Fruit fly (Drosophila melanogaster): ENCODE measurements around the gene CG6244.

Gene CG6244

DNA sequence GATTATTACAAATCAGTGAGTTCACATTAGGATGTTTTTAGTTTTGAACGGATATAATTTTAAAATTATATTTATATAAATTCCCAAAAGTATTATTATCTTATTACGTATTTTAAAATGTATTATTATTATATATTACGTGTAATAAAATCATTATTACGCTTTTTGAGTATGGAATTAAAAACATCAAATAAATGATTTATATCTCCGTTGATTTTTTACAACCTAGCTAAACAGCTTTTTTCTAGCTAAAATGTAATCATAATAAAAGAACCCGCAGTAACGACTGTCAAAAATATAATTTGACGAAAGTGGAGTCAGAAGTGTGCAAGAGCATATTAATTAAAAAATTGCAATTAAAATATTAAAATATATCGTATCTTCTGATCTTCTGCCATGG lies at the start of gene CG6244:
CG6244 (plus strand) TSS at position 301 of the 400 bp plus-strand sequence.
- TF ChIP-seq CG8319 (GFP tag; optimal IDR thresholded peaks at IDR 0.05) (no peak), Sox15 (GFP tag; optimal IDR thresholded peaks at IDR 0.05) (no peak), vri (GFP tag; optimal IDR thresholded peaks at IDR 0.05) (no peak), CG9139 (GFP tag; optimal IDR thresholded peaks at IDR 0.05) (no peak), CG3032 (tag; optimal IDR thresholded peaks at IDR 0.05) (no peak), net (GFP tag; optimal IDR thresholded peaks at IDR 0.05) (no peak), CG6276 (GFP tag; optimal IDR thresholded peaks at IDR 0.05) (no peak), CG32006 (GFP tag; optimal IDR thresholded peaks at IDR 0.05) (no peak), CG34406 (GFP tag; optimal IDR thresholded peaks at IDR 0.05) (no peak), Ets96B (tag; optimal IDR thresholded peaks at IDR 0.05) (no peak), Gug (GFP tag; IDR thresholded peaks at IDR 0.05) (no peak), esn (GFP tag; optimal IDR thresholded peaks at IDR 0.05) (no peak)

DNA sequence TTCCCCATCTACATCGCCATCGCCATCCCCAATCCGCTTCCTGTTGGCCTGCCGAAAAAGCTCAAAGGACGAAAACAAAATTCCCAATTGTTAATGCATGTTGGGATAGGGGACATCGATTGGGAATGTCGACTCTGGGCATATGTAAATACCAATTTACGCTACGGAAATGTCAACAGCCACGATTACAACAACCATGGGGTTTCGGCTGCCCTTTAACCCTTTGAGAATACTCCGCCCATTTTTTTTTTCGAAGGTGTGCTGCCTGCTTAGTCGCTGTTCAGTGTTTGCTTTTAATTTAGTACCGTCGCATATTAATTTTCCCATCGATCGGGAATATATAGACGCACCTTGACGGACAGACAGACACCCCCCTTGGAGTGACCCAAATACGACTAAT lies 49.5 kb upstream of the CG6244 start:
- TF ChIP-seq CG11762 (GFP tag; optimal IDR thresholded peaks at IDR 0.05; ENCODE audit: insufficient read depth) (no peak), Smox (GFP tag; optimal IDR thresholded peaks at IDR 0.05) (no peak), fkh (GFP tag; optimal IDR thresholded peaks at IDR 0.05) (peak; percentile 6), CG31627 (GFP tag; optimal IDR thresholded peaks at IDR 0.05) (no peak), CG16779 (tag; optimal IDR thresholded peaks at IDR 0.05) (no peak), Gug (GFP tag; IDR thresholded peaks at IDR 0.05) (no peak), CG11902 (GFP tag; optimal IDR thresholded peaks at IDR 0.05) (no peak)

DNA sequence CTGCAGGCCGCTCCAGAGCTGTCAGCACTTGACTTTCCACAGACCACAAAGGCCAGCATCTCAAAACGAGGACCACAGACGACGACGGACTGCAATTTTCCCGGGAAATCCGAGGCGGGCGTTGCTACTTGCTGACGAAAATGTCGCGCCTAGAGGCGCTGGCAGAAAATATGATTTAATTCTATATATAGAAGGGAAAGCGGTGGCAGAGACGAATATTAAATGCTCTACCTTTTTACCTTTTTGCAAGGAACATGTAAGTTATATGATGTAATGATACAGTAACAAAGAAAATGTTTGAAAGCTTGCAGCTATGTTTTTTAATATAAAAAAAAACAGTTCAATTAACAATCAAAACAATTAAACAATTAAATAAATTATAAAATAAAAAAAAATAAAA lies 47.7 kb upstream of the CG6244 start:
- peak; percentile 43 for TF ChIP-seq svp (GFP tag)
- TF ChIP-seq CG15336 (GFP tag; IDR thresholded peaks at IDR 0.05), result no peak
- no peak for TF ChIP-seq Eip78C (GFP tag)
- no peak for TF ChIP-seq CG11762 (GFP tag; optimal IDR thresholded peaks at IDR 0.05; ENCODE audit: insufficient read depth)
- TF ChIP-seq Hr4 (GFP tag; optimal IDR thresholded peaks at IDR 0.05), result no peak
- 0 out of 3 replicates have a peak, but pooled peaks have one; percentile 9 for TF ChIP-seq CG6163 (GFP tag; IDR thresholded peaks at IDR 0.05)
- no peak for TF ChIP-seq eg (GFP tag; IDR thresholded peaks at IDR 0.05)
- no peak for TF ChIP-seq CG11902 (GFP tag; optimal IDR thresholded peaks at IDR 0.05)
- no peak for TF ChIP-seq Gug (GFP tag; IDR thresholded peaks at IDR 0.05)
- TF ChIP-seq Eip75B (GFP tag; optimal IDR thresholded peaks at IDR 0.05), result no peak
- no peak for TF ChIP-seq CG3032 (tag; optimal IDR thresholded peaks at IDR 0.05)

DNA sequence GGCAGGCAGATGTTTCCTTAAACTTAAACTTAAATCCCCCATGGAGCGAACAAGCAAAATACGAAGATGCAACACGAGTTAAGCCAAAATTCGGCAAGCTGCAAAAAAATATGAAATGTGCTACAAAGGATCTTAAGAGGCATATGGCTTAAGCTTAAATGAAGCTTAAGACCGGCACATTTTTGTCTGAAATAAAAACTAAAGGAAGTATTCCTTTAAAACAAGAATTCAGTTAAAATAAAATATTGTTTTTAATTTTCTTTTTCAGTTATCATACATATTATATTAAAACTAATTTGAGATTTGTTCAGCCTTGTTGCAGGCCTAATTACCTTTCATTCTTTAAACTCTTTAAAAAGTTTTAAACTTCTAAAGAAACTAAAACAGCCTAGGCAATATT lies 46.2 kb upstream of the CG6244 start:
- TF ChIP-seq fd59A (GFP tag; optimal IDR thresholded peaks at IDR 0.05) (no peak), CG6163 (GFP tag; IDR thresholded peaks at IDR 0.05) (no peak), Eip78C (GFP tag) (peak; percentile 63), OdsH (GFP tag; optimal IDR thresholded peaks at IDR 0.05) (no peak), dsx (GFP tag; optimal IDR thresholded peaks at IDR 0.05; ENCODE audit: poor library complexity, severe bottlenecking) (no peak), salr (GFP tag; optimal IDR thresholded peaks at IDR 0.05) (no peak), ss (GFP tag; optimal IDR thresholded peaks at IDR 0.05) (no peak), CG3032 (tag; optimal IDR thresholded peaks at IDR 0.05) (no peak), CG7368 (GFP tag; optimal IDR thresholded peaks at IDR 0.05) (no peak), fd85E (GFP tag; optimal IDR thresholded peaks at IDR 0.05) (no peak), CG34406 (GFP tag; optimal IDR thresholded peaks at IDR 0.05) (no peak), CG11762 (GFP tag; optimal IDR thresholded peaks at IDR 0.05; ENCODE audit: insufficient read depth) (no peak), acj6 (GFP tag; optimal IDR thresholded peaks at IDR 0.05) (no peak), svp (GFP tag) (peak; percentile 49), Sox15 (GFP tag; optimal IDR thresholded peaks at IDR 0.05) (no peak), Smox (GFP tag; optimal IDR thresholded peaks at IDR 0.05) (peak; percentile 26), lz (GFP tag; optimal IDR thresholded peaks at IDR 0.05) (no peak), CG10669 (GFP tag; optimal IDR thresholded peaks at IDR 0.05) (no peak), Ets96B (tag; optimal IDR thresholded peaks at IDR 0.05) (no peak), Met (GFP tag; optimal IDR thresholded peaks at IDR 0.05) (no peak), CG6276 (GFP tag; optimal IDR thresholded peaks at IDR 0.05) (no peak), cyc (GFP tag; optimal IDR thresholded peaks at IDR 0.05) (peak; percentile 20), esn (GFP tag; optimal IDR thresholded peaks at IDR 0.05) (peak; percentile 60), CG3919 (GFP tag; optimal IDR thresholded peaks at IDR 0.05) (no peak), fkh (GFP tag; optimal IDR thresholded peaks at IDR 0.05) (no peak), net (GFP tag; optimal IDR thresholded peaks at IDR 0.05) (no peak), Hr4 (GFP tag; optimal IDR thresholded peaks at IDR 0.05) (no peak), CG6808 (GFP tag; optimal IDR thresholded peaks at IDR 0.05) (no peak), CG4318 (GFP tag; optimal IDR thresholded peaks at IDR 0.05) (no peak), Gug (GFP tag; IDR thresholded peaks at IDR 0.05) (no peak), CG6854 (GFP tag; optimal IDR thresholded peaks at IDR 0.05) (no peak), CG10631 (GFP tag; optimal IDR thresholded peaks at IDR 0.05) (no peak), Hr38 (GFP tag; optimal IDR thresholded peaks at IDR 0.05) (no peak), CG8319 (GFP tag; optimal IDR thresholded peaks at IDR 0.05) (no peak), CG15336 (GFP tag; IDR thresholded peaks at IDR 0.05) (no peak), CG11294 (GFP tag; IDR thresholded peaks at IDR 0.05) (no peak)
